Fruit fly (Drosophila melanogaster): Measurements from ENCODE around the gene tst.

Gene tst

dm6 chr3R:23721525-23721924 is 51.1 kb downstream of the tst start, which contains the start of gene CG10232:
TSS of gene CG10232 (minus strand) at chr3R:23721625.
- no peak for TF ChIP-seq pan (optimal IDR thresholded peaks at IDR 0.05)
